Worm (Caenorhabditis elegans) whole organism, mixed stage, embryonic: ENCODE data around the gene nra-1.

Experiments used
- bed-3 ChIP-seq: fragments of 200-800 bp; sonication (Bioruptor generic); optimal IDR thresholded peaks from 3 replicates; lab custom pipeline; 2018; ENCODE audit warnings: mild to moderate bottlenecking, missing genetic modification characterization, moderate library complexity, missing compliant biosample characterization
- blmp-1 ChIP-seq: fragments of 150-350 bp; optimal IDR thresholded peaks from 2 replicates; lab custom pipeline; 2014; ENCODE audit warnings: missing biosample characterization, missing genetic modification characterization
- nhr-237 ChIP-seq: fragments of 150-350 bp; optimal IDR thresholded peaks from 2 replicates; lab custom pipeline; 2014; ENCODE audit warnings: missing biosample characterization, missing genetic modification characterization

ce11 chrIV:17269042-17269441 is 15.0 kb downstream of the nra-1 start, which contains the start of gene atgp-1:
- TF ChIP-seq nhr-237 (tag; lab: Kevin White, UChicago) (no peak), blmp-1 (tag; lab: Kevin White, UChicago) (no peak), bed-3 (GFP tag; lab: Kevin White, UChicago) (no peak)
